Worm (Caenorhabditis elegans) whole organism, L4/young adult: ENCODE measurements around the gene C01G10.7.

Experiments
- W03F9.2 ChIP-seq: fragments of 150-350 bp; optimal IDR thresholded peaks from 2 replicates; lab custom pipeline; 2014; ENCODE audit warnings: missing biosample characterization, missing genetic modification characterization
- him-1 ChIP-seq: sonication (generic microtip); optimal IDR thresholded peaks from 2 replicates; lab custom pipeline; 2016; ENCODE audit warnings: missing genotype, missing genetic modification reagents, missing genetic modification characterization, missing compliant biosample characterization

ce11 chrV:15133812-15134211 lies 48.3 kb downstream of the C01G10.7 start:
- TF ChIP-seq him-1, result no peak
- TF ChIP-seq W03F9.2 (tag; lab: Kevin White, UChicago), result no peak
